Worm (Caenorhabditis elegans): Measurements from ENCODE around the gene pno-1.

Gene pno-1

ce11 chrII:9717904-9718303 lies 24.8 kb downstream of the pno-1 start, which contains the start of gene Y53C12A.6:
Gene Y53C12A.6 (minus strand): TSS chrII:9718004.
- no peak for TF ChIP-seq ets-7 (tag; optimal IDR thresholded peaks at IDR 0.05)
- TF ChIP-seq F13C5.2 (tag; optimal IDR thresholded peaks at IDR 0.05), result no peak
- no peak for TF ChIP-seq tbx-37 (GFP tag; conservative IDR thresholded peaks at IDR 0.05)
- TF ChIP-seq pes-1 (GFP tag; IDR thresholded peaks at IDR 0.05), result no peak
- TF ChIP-seq ceh-36 (tag; optimal IDR thresholded peaks at IDR 0.05), result no peak

- TF ChIP-seq F13C5.2 (tag; optimal IDR thresholded peaks at IDR 0.05) (peak; percentile 74), tbx-37 (GFP tag; conservative IDR thresholded peaks at IDR 0.05) (peak; percentile 7; the same call in 1 of the 2 replicates), hmg-4 (GFP tag; optimal IDR thresholded peaks at IDR 0.05) (peak; percentile 40), tra-4 (tag; optimal IDR thresholded peaks at IDR 0.05) (no peak), sea-1 (GFP tag; conservative IDR thresholded peaks at IDR 0.05) (no peak), ceh-36 (tag; optimal IDR thresholded peaks at IDR 0.05) (no peak)
Measured at ce11 chrII:9716417-9717039, 26.2 kb downstream of the pno-1 start, which contains the start of gene wee-1.3. Gene wee-1.3 (minus strand): TSS chrII:9716467.

- 0 out of 2 replicates have a peak, but pooled peaks have one; percentile 28 for TF ChIP-seq sea-1 (GFP tag; conservative IDR thresholded peaks at IDR 0.05)
- no peak for TF ChIP-seq B0310.2 (tag; optimal IDR thresholded peaks at IDR 0.05)
- no peak for TF ChIP-seq ceh-36 (tag; optimal IDR thresholded peaks at IDR 0.05)
- no peak for TF ChIP-seq tra-4 (tag; optimal IDR thresholded peaks at IDR 0.05)
- no peak for TF ChIP-seq ceh-13 (GFP tag; optimal IDR thresholded peaks at IDR 0.05)
- no peak for TF ChIP-seq flt-1 (GFP tag; IDR thresholded peaks at IDR 0.05)
- no peak for TF ChIP-seq ets-7 (tag; optimal IDR thresholded peaks at IDR 0.05)
- no peak for TF ChIP-seq tbx-11 (GFP tag; IDR thresholded peaks at IDR 0.05)
- TF ChIP-seq scrt-1 (GFP tag; IDR thresholded peaks at IDR 0.05), result 0 out of 2 replicates have a peak, but pooled peaks have one; percentile 27
Measured at ce11 chrII:9713083-9713482, 29.6 kb downstream of the pno-1 start.

ce11 chrII:9708835-9709299 lies 33.8 kb downstream of the pno-1 start, which contains the start of gene glt-5:
Gene glt-5 (minus strand): TSS chrII:9708885.
- TF ChIP-seq aly-1 (tag; optimal IDR thresholded peaks at IDR 0.05) (no peak), scrt-1 (GFP tag; IDR thresholded peaks at IDR 0.05) (no peak), tbx-11 (GFP tag; IDR thresholded peaks at IDR 0.05) (no peak), tbx-37 (GFP tag; conservative IDR thresholded peaks at IDR 0.05) (no peak), ceh-13 (GFP tag; optimal IDR thresholded peaks at IDR 0.05) (no peak), hnd-1 (tag; optimal IDR thresholded peaks at IDR 0.05) (no peak), ceh-36 (tag; optimal IDR thresholded peaks at IDR 0.05) (no peak), B0310.2 (tag; optimal IDR thresholded peaks at IDR 0.05) (no peak), ama-1 (optimal IDR thresholded peaks at IDR 0.05) (no peak), hmbx-1 (tag; optimal IDR thresholded peaks at IDR 0.05) (no peak), tra-4 (tag; optimal IDR thresholded peaks at IDR 0.05) (no peak), F13C5.2 (tag; optimal IDR thresholded peaks at IDR 0.05) (no peak), flt-1 (GFP tag; IDR thresholded peaks at IDR 0.05) (no peak)

- TF ChIP-seq hnd-1 (tag; optimal IDR thresholded peaks at IDR 0.05) (no peak), B0310.2 (tag; optimal IDR thresholded peaks at IDR 0.05) (no peak), F13C5.2 (tag; optimal IDR thresholded peaks at IDR 0.05) (peak; percentile 16), ama-1 (optimal IDR thresholded peaks at IDR 0.05) (no peak)
Measured at ce11 chrII:9706207-9706606, 36.5 kb downstream of the pno-1 start, which contains the start of gene Y53C12A.3. Gene Y53C12A.3 (minus strand): TSS chrII:9706240.

ce11 chrII:9704746-9705145 lies 37.9 kb downstream of the pno-1 start, which contains the start of gene Y53C12A.10:
Gene Y53C12A.10 (minus strand): TSS chrII:9704846.
- TF ChIP-seq F13C5.2 (tag; optimal IDR thresholded peaks at IDR 0.05), result no peak
- no peak for TF ChIP-seq pes-1 (GFP tag; IDR thresholded peaks at IDR 0.05)
- no peak for TF ChIP-seq sea-1 (GFP tag; conservative IDR thresholded peaks at IDR 0.05)
- TF ChIP-seq ets-7 (tag; optimal IDR thresholded peaks at IDR 0.05), result no peak
- TF ChIP-seq hmbx-1 (tag; optimal IDR thresholded peaks at IDR 0.05), result no peak
- no peak for TF ChIP-seq flt-1 (GFP tag; IDR thresholded peaks at IDR 0.05)
- TF ChIP-seq hmg-4 (GFP tag; optimal IDR thresholded peaks at IDR 0.05), result no peak
- no peak for TF ChIP-seq hnd-1 (tag; optimal IDR thresholded peaks at IDR 0.05)
- TF ChIP-seq ceh-13 (GFP tag; optimal IDR thresholded peaks at IDR 0.05), result no peak
- TF ChIP-seq tbx-37 (GFP tag; conservative IDR thresholded peaks at IDR 0.05), result no peak
- TF ChIP-seq ceh-36 (tag; optimal IDR thresholded peaks at IDR 0.05), result no peak

ce11 chrII:9703601-9704000 lies 39.1 kb downstream of the pno-1 start, which contains the start of gene mop-25.2:
Gene mop-25.2 (minus strand): TSS chrII:9703701.
- TF ChIP-seq B0310.2 (tag; optimal IDR thresholded peaks at IDR 0.05) (no peak), pes-1 (GFP tag; IDR thresholded peaks at IDR 0.05) (no peak), ceh-36 (tag; optimal IDR thresholded peaks at IDR 0.05) (no peak), ama-1 (optimal IDR thresholded peaks at IDR 0.05) (no peak), hmbx-1 (tag; optimal IDR thresholded peaks at IDR 0.05) (no peak), ceh-13 (GFP tag; optimal IDR thresholded peaks at IDR 0.05) (no peak), F13C5.2 (tag; optimal IDR thresholded peaks at IDR 0.05) (no peak)

ce11 chrII:9700363-9700762 lies 42.3 kb downstream of the pno-1 start, which contains the start of the genes Y53C12A.8 and Y53C12A.7:
Gene Y53C12A.8 (minus strand): TSS chrII:9700463.
Gene Y53C12A.7 (plus strand): TSS chrII:9700543.
- TF ChIP-seq pes-1 (GFP tag; IDR thresholded peaks at IDR 0.05), result no peak
- no peak for TF ChIP-seq sea-1 (GFP tag; conservative IDR thresholded peaks at IDR 0.05)
- TF ChIP-seq tbx-37 (GFP tag; conservative IDR thresholded peaks at IDR 0.05), result no peak
- TF ChIP-seq ets-7 (tag; optimal IDR thresholded peaks at IDR 0.05), result no peak
- TF ChIP-seq hmg-4 (GFP tag; optimal IDR thresholded peaks at IDR 0.05), result no peak
- no peak for TF ChIP-seq tra-4 (tag; optimal IDR thresholded peaks at IDR 0.05)
- TF ChIP-seq ceh-36 (tag; optimal IDR thresholded peaks at IDR 0.05), result no peak
- TF ChIP-seq tbx-11 (GFP tag; IDR thresholded peaks at IDR 0.05), result no peak

Measured in whole organism, early embryonic.